Fruit fly (Drosophila melanogaster): ENCODE measurements around the gene CG12883.

Gene CG12883

dm6 chr3R:27655109-27655508 is 24.0 kb upstream of the CG12883 start:
- TF ChIP-seq lmd (GFP tag; IDR thresholded peaks at IDR 0.05) = peak; percentile 16; the same call in 1 of the 2 replicates
- 0 out of 2 replicates have a peak, but pooled peaks have one; percentile 17 for TF ChIP-seq CG14014 (GFP tag; IDR thresholded peaks at IDR 0.05)
- TF ChIP-seq CG11560 (tag; IDR thresholded peaks at IDR 0.05) = no peak
- no peak for TF ChIP-seq Nf-YC (tag; optimal IDR thresholded peaks at IDR 0.05)
- peak; percentile 10 for TF ChIP-seq CG1603 (tag; optimal IDR thresholded peaks at IDR 0.05)
- TF ChIP-seq HLH54F (GFP tag; optimal IDR thresholded peaks at IDR 0.05) = no peak
- peak; percentile 55 for TF ChIP-seq Drgx (GFP tag; IDR thresholded peaks at IDR 0.05)
- TF ChIP-seq CG10979 (tag; optimal IDR thresholded peaks at IDR 0.05) = peak; percentile 24
- no peak for TF ChIP-seq cato (GFP tag; optimal IDR thresholded peaks at IDR 0.05; ENCODE audit: borderline replicate concordance)
- TF ChIP-seq Scr (GFP tag; IDR thresholded peaks at IDR 0.05; ENCODE audit: partially characterized antibody) = no peak
- peak; percentile 26 for TF ChIP-seq sens (GFP tag)
- no peak for TF ChIP-seq NfI (GFP tag; optimal IDR thresholded peaks at IDR 0.05)
- no peak for TF ChIP-seq crp (GFP tag; optimal IDR thresholded peaks at IDR 0.05)
- TF ChIP-seq CG1602 (GFP tag; optimal IDR thresholded peaks at IDR 0.05) = no peak
- no peak for TF ChIP-seq inv (GFP tag; IDR thresholded peaks at IDR 0.05; ENCODE audit: partially characterized antibody)
- peak; percentile 32 for TF ChIP-seq fd96Cb (tag; optimal IDR thresholded peaks at IDR 0.05)
- TF ChIP-seq CG1529 (GFP tag; optimal IDR thresholded peaks at IDR 0.05) = no peak
- no peak for TF ChIP-seq gcm (GFP tag; optimal IDR thresholded peaks at IDR 0.05)
- peak; percentile 30 for TF ChIP-seq CG17359 (tag; optimal IDR thresholded peaks at IDR 0.05)
- peak; percentile 8 for TF ChIP-seq Med (GFP tag)
- TF ChIP-seq sisA (GFP tag; IDR thresholded peaks at IDR 0.05) = no peak
- TF ChIP-seq CG7357 (GFP tag; IDR thresholded peaks at IDR 0.05) = no peak
- no peak for TF ChIP-seq CG34376 (GFP tag; optimal IDR thresholded peaks at IDR 0.05)
- TF ChIP-seq Awh (GFP tag; IDR thresholded peaks at IDR 0.05) = no peak
- TF ChIP-seq CG2678 (tag; optimal IDR thresholded peaks at IDR 0.05) = peak; percentile 38
- peak; percentile 53; the same call in 2 of the 3 replicates for TF ChIP-seq row (GFP tag; IDR thresholded peaks at IDR 0.05)
- TF ChIP-seq Chrac-16 (GFP tag; optimal IDR thresholded peaks at IDR 0.05) = no peak
- TF ChIP-seq Blimp-1 (GFP tag; optimal IDR thresholded peaks at IDR 0.05) = peak; percentile 35
- peak; percentile 19 for TF ChIP-seq Sox100B (GFP tag; optimal IDR thresholded peaks at IDR 0.05)
- peak; percentile 8 for TF ChIP-seq ATbp (GFP tag; optimal IDR thresholded peaks at IDR 0.05)
- TF ChIP-seq tgo (GFP tag; IDR thresholded peaks at IDR 0.05) = no peak
- no peak for TF ChIP-seq CG13894 (tag; optimal IDR thresholded peaks at IDR 0.05)
- TF ChIP-seq Hr39 (optimal IDR thresholded peaks at IDR 0.05) = no peak
- no peak for TF ChIP-seq HHEX (GFP tag; optimal IDR thresholded peaks at IDR 0.05)
- TF ChIP-seq ken (GFP tag; IDR thresholded peaks at IDR 0.05) = no peak
- TF ChIP-seq CG11085 (GFP tag; IDR thresholded peaks at IDR 0.05) = no peak
- TF ChIP-seq phol (tag; optimal IDR thresholded peaks at IDR 0.05) = peak; percentile 36
- TF ChIP-seq dmrt99B (tag; optimal IDR thresholded peaks at IDR 0.05) = peak; percentile 23
- no peak for TF ChIP-seq stc (GFP tag; IDR thresholded peaks at IDR 0.05)
- TF ChIP-seq D19A (tag; optimal IDR thresholded peaks at IDR 0.05) = peak; percentile 81
- no peak for TF ChIP-seq CG10321 (GFP tag; IDR thresholded peaks at IDR 0.05)
- TF ChIP-seq Asciz (GFP tag; optimal IDR thresholded peaks at IDR 0.05) = peak; percentile 13
- TF ChIP-seq ham (GFP tag; IDR thresholded peaks at IDR 0.05) = no peak
- peak; percentile 17 for TF ChIP-seq gem (tag; optimal IDR thresholded peaks at IDR 0.05)
- no peak for TF ChIP-seq pzg (GFP tag; optimal IDR thresholded peaks at IDR 0.05)
- TF ChIP-seq HmgD (GFP tag; optimal IDR thresholded peaks at IDR 0.05) = no peak
- no peak for TF ChIP-seq ems (GFP tag; optimal IDR thresholded peaks at IDR 0.05)
- peak; percentile 39 for TF ChIP-seq CG11504 (tag; optimal IDR thresholded peaks at IDR 0.05)
- no peak for TF ChIP-seq Atf-2 (GFP tag; optimal IDR thresholded peaks at IDR 0.05)
- no peak for TF ChIP-seq Nf-YB (GFP tag; optimal IDR thresholded peaks at IDR 0.05)
- TF ChIP-seq lab (GFP tag; optimal IDR thresholded peaks at IDR 0.05) = peak; percentile 10

All from whole organism, embryonic.